Worm (Caenorhabditis elegans): Measurements from ENCODE around the gene F13H8.2.

DNA sequence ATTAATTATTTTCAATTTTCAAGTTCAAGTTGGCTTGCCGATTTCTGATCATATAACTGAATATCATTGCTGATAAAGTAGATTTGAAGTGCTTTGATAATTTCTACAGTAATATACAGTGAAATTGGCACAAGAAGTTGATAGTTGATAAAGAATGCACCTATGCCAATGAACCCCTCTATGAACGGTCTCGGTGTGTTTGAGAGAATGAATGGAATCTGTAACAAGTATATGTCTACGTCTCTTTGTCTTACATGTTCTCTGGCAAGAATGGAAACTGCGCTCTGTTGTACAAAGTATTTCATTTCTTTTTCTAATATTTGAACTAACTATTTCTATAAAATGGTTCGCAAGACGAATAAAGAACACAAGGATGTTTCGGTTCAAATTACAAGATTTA, 28.4 kb upstream of the F13H8.2 start, which contains the start of gene T24H7.8:
- TF ChIP-seq ceh-45 (GFP tag; IDR thresholded peaks at IDR 0.05) (no peak), sdc-2 (tag; optimal IDR thresholded peaks at IDR 0.05) (no peak), dve-1 (tag; optimal IDR thresholded peaks at IDR 0.05) (no peak), ceh-30 (tag; optimal IDR thresholded peaks at IDR 0.05) (no peak), ttx-3 (tag; optimal IDR thresholded peaks at IDR 0.05) (no peak), unc-3 (GFP tag; conservative IDR thresholded peaks at IDR 0.05) (no peak), unc-3 (tag; optimal IDR thresholded peaks at IDR 0.05) (no peak), pqm-1 (tag; optimal IDR thresholded peaks at IDR 0.05) (no peak), sox-2 (GFP tag; IDR thresholded peaks at IDR 0.05) (no peak), ama-1 (optimal IDR thresholded peaks at IDR 0.05) (no peak), hlh-30 (tag; optimal IDR thresholded peaks at IDR 0.05; ENCODE audit: insufficient read depth) (no peak), elt-2 (tag; optimal IDR thresholded peaks at IDR 0.05) (no peak)
